Fruit fly (Drosophila melanogaster) whole organism, adult: Measurements from ENCODE around the gene CG6465.

Experiments
- CG11617 ChIP-seq: fragments of 200-800 bp; sonication (Bioruptor generic); optimal IDR thresholded peaks from 2 replicates; lab custom pipeline; 2017; ENCODE audit warnings: mild to moderate bottlenecking, missing biosample characterization, missing genetic modification reagents, missing genetic modification characterization
- CG12768 ChIP-seq: fragments of 200-800 bp; sonication (Bioruptor generic); optimal IDR thresholded peaks from 2 replicates; lab custom pipeline; 2017; ENCODE audit warnings: missing biosample characterization, missing genetic modification characterization, mild to moderate bottlenecking, moderate library complexity, missing genetic modification reagents
- CG14711 ChIP-seq: fragments of 200-800 bp; sonication (Bioruptor generic); optimal IDR thresholded peaks from 2 replicates; lab custom pipeline; 2018; ENCODE audit warnings: missing biosample characterization, mild to moderate bottlenecking, missing genetic modification characterization, moderate library complexity
- CG1620 ChIP-seq: fragments of 200-800 bp; sonication (Bioruptor generic); optimal IDR thresholded peaks from 2 replicates; lab custom pipeline; 2016; ENCODE audit warnings: missing biosample characterization, missing genetic modification characterization
- CG33017 ChIP-seq: fragments of 200-800 bp; sonication (Bioruptor generic); optimal IDR thresholded peaks from 2 replicates; lab custom pipeline; 2018; ENCODE audit warnings: missing biosample characterization, mild to moderate bottlenecking, missing genetic modification characterization, moderate library complexity
- CG5204 ChIP-seq: fragments of 200-800 bp; sonication (Bioruptor generic); optimal IDR thresholded peaks from 2 replicates; lab custom pipeline; 2016; ENCODE audit warnings: missing biosample characterization, missing genetic modification characterization
- CG7045 ChIP-seq: fragments of 200-800 bp; sonication (Bioruptor generic); optimal IDR thresholded peaks from 2 replicates; lab custom pipeline; 2017; ENCODE audit warnings: missing biosample characterization, mild to moderate bottlenecking, missing genetic modification characterization
- CG7101 ChIP-seq: fragments of 200-800 bp; sonication (Bioruptor generic); optimal IDR thresholded peaks from 2 replicates; lab custom pipeline; 2018; ENCODE audit warnings: missing biosample characterization, mild to moderate bottlenecking, missing genetic modification characterization, moderate library complexity
- Clk ChIP-seq: fragments of 200-800 bp; sonication (Bioruptor generic); optimal IDR thresholded peaks from 2 replicates; lab custom pipeline; 2017; ENCODE audit warnings: missing biosample characterization, missing genetic modification characterization
- Crg-1 ChIP-seq: fragments of 200-800 bp; sonication (Bioruptor generic); optimal IDR thresholded peaks from 2 replicates; lab custom pipeline; 2016; ENCODE audit warnings: missing biosample characterization, missing genetic modification characterization
- Hr96 ChIP-seq: fragments of 200-800 bp; sonication (Bioruptor generic); optimal IDR thresholded peaks from 2 replicates; lab custom pipeline; 2016; ENCODE audit warnings: missing biosample characterization, missing genetic modification characterization
- Mnt ChIP-seq: fragments of 200-800 bp; sonication (Bioruptor generic); optimal IDR thresholded peaks from 2 replicates; lab custom pipeline; 2016; ENCODE audit warnings: missing biosample characterization, mild to moderate bottlenecking, missing genetic modification characterization
- bab1 ChIP-seq: fragments of 200-800 bp; sonication (Bioruptor generic); optimal IDR thresholded peaks from 3 replicates; lab custom pipeline; 2019; ENCODE audit warnings: missing biosample characterization, mild to moderate bottlenecking, missing genetic modification characterization, moderate library complexity
- cic ChIP-seq: fragments of 200-800 bp; sonication (Bioruptor generic); optimal IDR thresholded peaks from 2 replicates; lab custom pipeline; 2017; ENCODE audit warnings: missing biosample characterization, mild to moderate bottlenecking, missing genetic modification characterization, moderate library complexity
- cnc ChIP-seq, 2 experiments: fragments of >200 bp; optimal IDR thresholded peaks; 2 replicates each; lab custom pipeline; 2017
- kay ChIP-seq: fragments of 200-800 bp; sonication (Bioruptor generic); peaks from one replicate; lab custom pipeline; 2016; ENCODE audit warnings: missing biosample characterization, missing genetic modification characterization, borderline replicate concordance
- ovo ChIP-seq: fragments of 200-800 bp; sonication (Bioruptor generic); optimal IDR thresholded peaks from 2 replicates; lab custom pipeline; 2016; ENCODE audit warnings: missing biosample characterization, missing genetic modification characterization
- pad ChIP-seq: fragments of 200-800 bp; sonication (Bioruptor generic); optimal IDR thresholded peaks from 3 replicates; lab custom pipeline; 2017; ENCODE audit warnings: missing biosample characterization, missing genetic modification characterization, mild to moderate bottlenecking, moderate library complexity, missing genetic modification reagents
- tj ChIP-seq: fragments of 200-800 bp; sonication (Bioruptor generic); optimal IDR thresholded peaks from 3 replicates; lab custom pipeline; 2017; ENCODE audit warnings: missing biosample characterization, mild to moderate bottlenecking, missing genetic modification characterization, moderate library complexity
- toe ChIP-seq: fragments of 200-800 bp; sonication (Bioruptor generic); optimal IDR thresholded peaks from 2 replicates; lab custom pipeline; 2016; ENCODE audit warnings: missing biosample characterization, missing genetic modification characterization

CG6465 gene

dm6 chr3R:10679911-10680310 is 2.9 kb upstream of the CG6465 start:
- TF ChIP-seq ovo (no peak), CG12768 (GFP tag; lab: Kevin White, UChicago) (peak; percentile 13), cic (GFP tag; lab: Kevin White, UChicago) (peak; percentile 21), CG7101 (tag; lab: Kevin White, UChicago) (no peak), CG7045 (GFP tag; lab: Kevin White, UChicago) (no peak), CG5204 (GFP tag; lab: Kevin White, UChicago) (no peak), bab1 (no peak), kay (no peak), Clk (GFP tag; lab: Kevin White, UChicago) (no peak), Crg-1 (no peak), CG11617 (GFP tag; lab: Kevin White, UChicago) (no peak), Hr96 (GFP tag; lab: Kevin White, UChicago) (no peak), tj (GFP tag; lab: Kevin White, UChicago) (peak; percentile 16), Mnt (GFP tag; lab: Kevin White, UChicago) (no peak), cnc (optimal IDR thresholded peaks at IDR 0.05; lab: Kevin White, UChicago) (no peak), pad (GFP tag; lab: Kevin White, UChicago) (no peak)

- peak; percentile 77 for TF ChIP-seq CG7101 (tag; lab: Kevin White, UChicago)
- TF ChIP-seq kay, result no peak
- peak; percentile 48 for TF ChIP-seq toe (GFP tag; lab: Kevin White, UChicago)
- TF ChIP-seq Crg-1, result no peak
- TF ChIP-seq CG5204 (GFP tag; lab: Kevin White, UChicago), result peak; percentile 59
- no peak for TF ChIP-seq cnc (optimal IDR thresholded peaks at IDR 0.05; lab: Kevin White, UChicago)
- peak; percentile 26 for TF ChIP-seq tj (GFP tag; lab: Kevin White, UChicago)
- TF ChIP-seq Clk (GFP tag; lab: Kevin White, UChicago), result no peak
- peak; percentile 73 for TF ChIP-seq CG33017
- TF ChIP-seq Hr96 (GFP tag; lab: Kevin White, UChicago), result peak; percentile 17
- peak; percentile 58 for TF ChIP-seq CG7045 (GFP tag; lab: Kevin White, UChicago)
- TF ChIP-seq Mnt (GFP tag; lab: Kevin White, UChicago), result peak; percentile 13
- peak; percentile 78 for TF ChIP-seq cic (GFP tag; lab: Kevin White, UChicago)
- TF ChIP-seq pad (GFP tag; lab: Kevin White, UChicago), result no peak
- peak; percentile 46 for TF ChIP-seq CG1620 (GFP tag; lab: Kevin White, UChicago)
- TF ChIP-seq CG12768 (GFP tag; lab: Kevin White, UChicago), result peak; percentile 6
- TF ChIP-seq CG11617 (GFP tag; lab: Kevin White, UChicago), result peak; percentile 54
- TF ChIP-seq CG14711 (tag; lab: Kevin White, UChicago), result peak; percentile 52
- TF ChIP-seq bab1, result peak; percentile 20
These were observed 2.0 kb upstream of the CG6465 start for dm6 chr3R:10678935-10679565.

dm6 chr3R:10675101-10675500 is 1.9 kb downstream of the CG6465 start:
- TF ChIP-seq CG1620 (GFP tag; lab: Kevin White, UChicago), result peak; percentile 43
- TF ChIP-seq Crg-1, result peak; percentile 25
- no peak for TF ChIP-seq Hr96 (GFP tag; lab: Kevin White, UChicago)
- TF ChIP-seq cic (GFP tag; lab: Kevin White, UChicago), result no peak
- peak; percentile 56 for TF ChIP-seq bab1
- peak; percentile 20 for TF ChIP-seq CG14711 (tag; lab: Kevin White, UChicago)
- TF ChIP-seq ovo, result no peak
- TF ChIP-seq tj (GFP tag; lab: Kevin White, UChicago), result no peak
- TF ChIP-seq toe (GFP tag; lab: Kevin White, UChicago), result no peak

dm6 chr3R:10673571-10673970 is 3.5 kb downstream of the CG6465 start:
- TF ChIP-seq Crg-1 (no peak), CG7101 (tag; lab: Kevin White, UChicago) (no peak), pad (GFP tag; lab: Kevin White, UChicago) (no peak), CG7045 (GFP tag; lab: Kevin White, UChicago) (no peak), cnc (optimal IDR thresholded peaks at IDR 0.05; lab: Kevin White, UChicago) (no peak), CG1620 (GFP tag; lab: Kevin White, UChicago) (no peak), tj (GFP tag; lab: Kevin White, UChicago) (no peak), CG14711 (tag; lab: Kevin White, UChicago) (no peak), Hr96 (GFP tag; lab: Kevin White, UChicago) (no peak), CG5204 (GFP tag; lab: Kevin White, UChicago) (no peak), CG12768 (GFP tag; lab: Kevin White, UChicago) (no peak), kay (no peak), cic (GFP tag; lab: Kevin White, UChicago) (no peak), CG11617 (GFP tag; lab: Kevin White, UChicago) (no peak), Mnt (GFP tag; lab: Kevin White, UChicago) (no peak), Clk (GFP tag; lab: Kevin White, UChicago) (no peak)

dm6 chr3R:10672680-10673079 is 4.4 kb downstream of the CG6465 start:
- no peak for TF ChIP-seq CG5204 (GFP tag; lab: Kevin White, UChicago)
- no peak for TF ChIP-seq tj (GFP tag; lab: Kevin White, UChicago)
- no peak for TF ChIP-seq kay
- no peak for TF ChIP-seq Crg-1
- TF ChIP-seq ovo, result no peak
- TF ChIP-seq CG12768 (GFP tag; lab: Kevin White, UChicago), result no peak
- TF ChIP-seq cnc (optimal IDR thresholded peaks at IDR 0.05; lab: Kevin White, UChicago), result no peak
- TF ChIP-seq toe (GFP tag; lab: Kevin White, UChicago), result no peak
- TF ChIP-seq Clk (GFP tag; lab: Kevin White, UChicago), result no peak
- no peak for TF ChIP-seq pad (GFP tag; lab: Kevin White, UChicago)

- no peak for TF ChIP-seq Crg-1
- no peak for TF ChIP-seq cic (GFP tag; lab: Kevin White, UChicago)
- no peak for TF ChIP-seq CG5204 (GFP tag; lab: Kevin White, UChicago)
- no peak for TF ChIP-seq CG33017
- TF ChIP-seq CG1620 (GFP tag; lab: Kevin White, UChicago), result no peak
- TF ChIP-seq tj (GFP tag; lab: Kevin White, UChicago), result no peak
- no peak for TF ChIP-seq CG7101 (tag; lab: Kevin White, UChicago)
- no peak for TF ChIP-seq CG14711 (tag; lab: Kevin White, UChicago)
These were observed 7.1 kb downstream of the CG6465 start for dm6 chr3R:10669950-10670349.
